Worm (Caenorhabditis elegans): ENCODE results near the gene grl-26.

grl-26 gene

ce11 chrIV:281247-281646 lies 41.4 kb downstream of the grl-26 start:
- peak; percentile 79 for TF ChIP-seq set-16 (GFP tag; IDR thresholded peaks at IDR 0.05)
- TF ChIP-seq dmd-8 (GFP tag; IDR thresholded peaks at IDR 0.05) = 0 out of 2 replicates have a peak, but pooled peaks have one; percentile 40
- 0 out of 2 replicates have a peak, but pooled peaks have one; percentile 48 for TF ChIP-seq egl-43 (GFP tag; IDR thresholded peaks at IDR 0.05)

- TF ChIP-seq php-3 (GFP tag; IDR thresholded peaks at IDR 0.05) (no peak), ceh-32 (tag; optimal IDR thresholded peaks at IDR 0.05; ENCODE audit: poor library complexity) (no peak), unc-62 (GFP tag; optimal IDR thresholded peaks at IDR 0.05 in 1 of 2) (peak in 1 of 2 experiments; percentile 64), unc-62 (tag; optimal IDR thresholded peaks at IDR 0.05) (no peak)
These were observed 44.3 kb downstream of the grl-26 start for ce11 chrIV:278284-278683.

DNA sequence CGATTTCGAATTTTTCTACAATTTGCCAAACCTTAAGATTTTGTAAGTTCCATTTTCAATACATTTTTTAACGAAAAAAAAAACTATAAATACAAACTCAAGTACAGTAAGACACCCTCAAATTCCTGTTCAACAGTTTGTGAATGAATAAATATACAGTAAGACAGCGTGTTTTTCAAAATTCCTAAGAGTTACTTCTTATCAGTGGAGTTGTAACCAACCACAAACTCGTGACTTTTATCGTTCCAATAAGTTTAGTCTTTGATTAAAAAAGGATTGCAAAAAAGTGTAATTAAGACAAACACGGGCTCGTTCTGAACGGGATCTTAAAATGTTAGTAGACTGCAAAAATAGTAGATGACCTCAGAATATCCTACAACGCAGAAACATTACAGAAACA lies 47.5 kb downstream of the grl-26 start:
- TF ChIP-seq R02D3.7 (tag; optimal IDR thresholded peaks at IDR 0.05) (no peak), zfp-3 (GFP tag; conservative IDR thresholded peaks at IDR 0.05) (no peak), ceh-20 (GFP tag; IDR thresholded peaks at IDR 0.05) (no peak), hlh-11 (tag; optimal IDR thresholded peaks at IDR 0.05) (peak; percentile 28), mxl-2 (GFP tag; conservative IDR thresholded peaks at IDR 0.05) (no peak), T20F7.1 (GFP tag; optimal IDR thresholded peaks at IDR 0.05) (no peak), nhr-28 (tag; optimal IDR thresholded peaks at IDR 0.05) (peak; percentile 64), daf-8 (GFP tag; IDR thresholded peaks at IDR 0.05) (no peak), nhr-77 (tag; optimal IDR thresholded peaks at IDR 0.05) (peak; percentile 57), saeg-2 (GFP tag; IDR thresholded peaks at IDR 0.05) (no peak), zag-1 (tag; optimal IDR thresholded peaks at IDR 0.05) (no peak), pqm-1 (tag; optimal IDR thresholded peaks at IDR 0.05) (peak; percentile 54), daf-16 (GFP tag; optimal IDR thresholded peaks at IDR 0.05) (no peak), daf-16 (tag; optimal IDR thresholded peaks at IDR 0.05) (peak; percentile 78), lim-7 (GFP tag; IDR thresholded peaks at IDR 0.05) (no peak), dmd-9 (GFP tag; IDR thresholded peaks at IDR 0.05) (no peak), nhr-48 (tag; optimal IDR thresholded peaks at IDR 0.05) (no peak), nhr-25 (tag; optimal IDR thresholded peaks at IDR 0.05; ENCODE audit: borderline replicate concordance, insufficient read depth) (no peak), madf-5 (GFP tag; IDR thresholded peaks at IDR 0.05) (no peak), F26F4.8 (GFP tag; conservative IDR thresholded peaks at IDR 0.05) (no peak), Y75B8A.6 (GFP tag; IDR thresholded peaks at IDR 0.05) (no peak), zip-11 (GFP tag; IDR thresholded peaks at IDR 0.05) (no peak), mdl-1 (tag; optimal IDR thresholded peaks at IDR 0.05) (no peak), dve-1 (tag; optimal IDR thresholded peaks at IDR 0.05; ENCODE audit: insufficient read depth) (peak; percentile 48), nhr-237 (tag; optimal IDR thresholded peaks at IDR 0.05) (no peak), pha-4 (GFP tag; IDR thresholded peaks at IDR 0.05) (no peak), pha-4 (tag; optimal IDR thresholded peaks at IDR 0.05) (no peak), dmd-8 (GFP tag; IDR thresholded peaks at IDR 0.05) (no peak), fkh-10 (GFP tag; optimal IDR thresholded peaks at IDR 0.05) (no peak), nhr-11 (tag; optimal IDR thresholded peaks at IDR 0.05) (no peak), T26A8.4 (GFP tag; IDR thresholded peaks at IDR 0.05) (no peak), nhr-6 (tag; optimal IDR thresholded peaks at IDR 0.05) (no peak), gei-8 (GFP tag; optimal IDR thresholded peaks at IDR 0.05) (no peak), nhr-111 (GFP tag; optimal IDR thresholded peaks at IDR 0.05) (no peak), lin-1 (GFP tag; IDR thresholded peaks at IDR 0.05) (no peak), ctbp-1 (GFP tag; IDR thresholded peaks at IDR 0.05) (no peak), zip-2 (tag; optimal IDR thresholded peaks at IDR 0.05) (no peak), mdt-29 (GFP tag; IDR thresholded peaks at IDR 0.05) (no peak), duxl-1 (tag; optimal IDR thresholded peaks at IDR 0.05; ENCODE audit: poor library complexity) (no peak), F49E8.2 (tag; optimal IDR thresholded peaks at IDR 0.05; ENCODE audit: borderline replicate concordance) (no peak), ceh-62 (tag; optimal IDR thresholded peaks at IDR 0.05) (no peak)
